Worm (Caenorhabditis elegans) whole organism, young adult: ENCODE results near the gene acdh-10.

ENCODE experiments used
- C17E4.6 ChIP-seq: fragments of 200-800 bp; sonication (Bioruptor generic); IDR thresholded peaks from 2 replicates; pipeline ENCODE4 v1.3.6; 2022; ENCODE audit warnings: missing genetic modification reagents, missing genetic modification characterization, missing compliant biosample characterization
- F33H1.4 ChIP-seq: fragments of 200-800 bp; sonication (Bioruptor generic); IDR thresholded peaks from 2 replicates; pipeline ENCODE4 v1.3.6; 2022; ENCODE audit warnings: missing genetic modification reagents, missing genetic modification characterization, missing compliant biosample characterization
- ama-1 ChIP-seq, 3 experiments: fragments of 150-350 bp in 1 of 3; sonication (generic microtip) in 2 of 3; optimal IDR thresholded peaks; 2 replicates each; lab custom pipeline; 2014 to 2018; ENCODE audit warnings: missing biosample characterization in 2 of 3, missing genetic modification characterization in 2 of 3, missing genetic modification reagents in 2 of 3
- atf-7 ChIP-seq: sonication (generic microtip); optimal IDR thresholded peaks from 2 replicates; lab custom pipeline; 2017; ENCODE audit warnings: mild to moderate bottlenecking, missing genetic modification characterization, missing compliant biosample characterization
- dox-1 ChIP-seq: fragments of 200-800 bp; sonication (Bioruptor generic); IDR thresholded peaks from 2 replicates; pipeline ENCODE4 v1.3.6; 2022; ENCODE audit warnings: missing genetic modification reagents, missing genetic modification characterization, missing compliant biosample characterization
- egl-44 ChIP-seq: fragments of 200-800 bp; sonication (Bioruptor generic); IDR thresholded peaks from 2 replicates; pipeline ENCODE4 v1.3.6; 2022; ENCODE audit warnings: missing genetic modification reagents, missing genetic modification characterization, missing compliant biosample characterization
- nhr-27 ChIP-seq: fragments of 200-800 bp; sonication (Bioruptor generic); optimal IDR thresholded peaks from 2 replicates; lab custom pipeline; 2018; ENCODE audit warnings: mild to moderate bottlenecking, missing genetic modification characterization, moderate library complexity, missing compliant biosample characterization
- pha-4 ChIP-seq: fragments of 150-350 bp; sonication (generic microtip); optimal IDR thresholded peaks from 2 replicates; lab custom pipeline; 2014; ENCODE audit warnings: missing biosample characterization, missing genetic modification reagents, missing genetic modification characterization
- repo-1 ChIP-seq: sonication (generic microtip); optimal IDR thresholded peaks from 2 replicates; lab custom pipeline; 2017; ENCODE audit warnings: mild to moderate bottlenecking, missing genetic modification characterization, missing compliant biosample characterization
- snpc-4 ChIP-seq, 5 experiments: fragments of 150-350 bp in 1 of 5; sonication (generic microtip) in 4 of 5; optimal IDR thresholded peaks; 2 replicates each; lab custom pipeline; 2014 to 2018; ENCODE audit warnings: missing genetic modification characterization in 5 of 5, missing biosample characterization in 3 of 5, antibody characterized with exemption in 2 of 5, mild to moderate bottlenecking in 2 of 5, missing compliant biosample characterization in 2 of 5, missing genotype in 2 of 5, moderate library complexity in 2 of 5, missing genetic modification reagents in 1 of 5
- tbp1 ChIP-seq: fragments of 200-800 bp; sonication (Bioruptor generic); optimal IDR thresholded peaks from 2 replicates; lab custom pipeline; 2018; ENCODE audit warnings: mild to moderate bottlenecking, missing genetic modification characterization, missing compliant biosample characterization
- zfh-2 ChIP-seq: fragments of 200-800 bp; sonication (Bioruptor generic); conservative IDR thresholded peaks from 2 replicates; pipeline ENCODE4 v1.3.6; 2022; ENCODE audit warnings: missing genetic modification reagents, missing genetic modification characterization, missing compliant biosample characterization

DNA sequence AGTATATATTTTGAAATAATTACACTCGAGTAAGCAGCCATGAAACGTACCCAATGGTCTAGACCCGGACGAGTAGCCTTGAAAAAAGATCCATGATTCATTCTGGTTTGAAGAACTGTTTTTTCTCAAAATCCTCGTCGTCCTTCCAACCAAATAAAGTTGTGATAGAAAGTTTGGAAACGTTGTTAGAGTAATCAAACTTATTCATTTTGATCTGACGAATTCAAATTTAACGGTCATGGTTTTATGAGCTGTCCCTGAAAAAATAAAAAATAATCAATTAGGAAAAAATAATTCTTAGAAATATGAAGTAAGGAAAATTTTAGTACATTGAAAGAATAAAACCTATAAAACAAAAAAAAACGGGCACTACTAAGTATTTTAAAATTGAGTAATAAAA, 38.0 kb downstream of the acdh-10 start, which contains the start of gene B0302.4:
- TF ChIP-seq ama-1 (optimal IDR thresholded peaks at IDR 0.05; lab: Kevin White, UChicago) (no peak), ama-1 (GFP tag; optimal IDR thresholded peaks at IDR 0.05; lab: Kevin White, UChicago) (no peak), repo-1 (tag; lab: Kevin White, UChicago) (no peak), nhr-27 (tag; lab: Kevin White, UChicago) (no peak), egl-44 (no peak), snpc-4 (GFP tag; optimal IDR thresholded peaks at IDR 0.05; lab: Kevin White, UChicago) (no peak), snpc-4 (tag; optimal IDR thresholded peaks at IDR 0.05; lab: Kevin White, UChicago) (no peak), pha-4 (no peak), dox-1 (GFP tag; lab: Robert Waterston, UW) (no peak), atf-7 (no peak), C17E4.6 (GFP tag; lab: Robert Waterston, UW) (no peak), zfh-2 (GFP tag; lab: Robert Waterston, UW) (no peak), F33H1.4 (GFP tag; lab: Robert Waterston, UW) (no peak), tbp1 (GFP tag; lab: Kevin White, UChicago) (no peak)
